Worm (Caenorhabditis elegans): ENCODE measurements around the gene vars-1.

vars-1 gene

ce11 chrV:8031121-8031520 lies at the start of gene vars-1:
Gene vars-1, plus strand, starts transcription at chrV:8031411.
- TF ChIP-seq him-1 (tag; optimal IDR thresholded peaks at IDR 0.05) (no peak), W03F9.2 (tag; optimal IDR thresholded peaks at IDR 0.05) (no peak), dao-5 (tag; optimal IDR thresholded peaks at IDR 0.05) (no peak)

- TF ChIP-seq dao-5 (tag; optimal IDR thresholded peaks at IDR 0.05) (no peak), W03F9.2 (tag; optimal IDR thresholded peaks at IDR 0.05) (peak; percentile 75)
Measured at ce11 chrV:7983381-7984052, 47.7 kb upstream of the vars-1 start, which contains the start of the genes natb-1 and abhd-12. Gene natb-1, minus strand, starts transcription at chrV:7983431. Gene abhd-12, plus strand, starts transcription at chrV:7983879.

- TF ChIP-seq W03F9.2 (tag; optimal IDR thresholded peaks at IDR 0.05) (no peak), dao-5 (tag; optimal IDR thresholded peaks at IDR 0.05) (no peak), him-1 (tag; optimal IDR thresholded peaks at IDR 0.05) (no peak)
Measured at ce11 chrV:7985860-7986259, 45.4 kb upstream of the vars-1 start, which contains the start of gene Y97E10AL.1. Gene Y97E10AL.1, plus strand, starts transcription at chrV:7986160.

DNA sequence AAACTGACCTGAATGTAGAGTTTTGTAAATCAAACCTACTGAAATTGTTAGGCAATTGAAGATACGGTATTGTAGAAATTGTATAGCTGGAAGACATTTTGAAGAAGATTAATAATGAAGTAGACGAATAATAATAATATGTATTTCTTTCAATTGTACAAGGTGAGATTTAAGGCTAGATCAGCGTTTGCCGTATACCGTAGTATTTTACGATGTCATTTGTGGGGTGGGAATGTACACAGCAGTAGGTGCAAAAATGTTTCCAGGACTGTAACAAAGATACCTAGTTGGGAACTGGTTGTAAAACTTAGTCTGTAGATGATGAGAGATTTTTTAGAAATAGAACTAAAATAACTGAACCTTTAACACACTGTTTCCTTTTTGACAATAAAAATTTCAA lies 36.6 kb upstream of the vars-1 start, which contains the start of gene ceh-76:
Gene ceh-76 (minus strand): TSS at position 101 of the 400 bp plus-strand sequence.
- TF ChIP-seq dao-5 (tag; optimal IDR thresholded peaks at IDR 0.05) (no peak), him-1 (tag; optimal IDR thresholded peaks at IDR 0.05) (no peak), W03F9.2 (tag; optimal IDR thresholded peaks at IDR 0.05) (no peak)

- TF ChIP-seq him-1 (tag; optimal IDR thresholded peaks at IDR 0.05) (no peak), W03F9.2 (tag; optimal IDR thresholded peaks at IDR 0.05) (no peak), dao-5 (tag; optimal IDR thresholded peaks at IDR 0.05) (no peak)
Measured at ce11 chrV:7995165-7995564, 36.0 kb upstream of the vars-1 start.

DNA sequence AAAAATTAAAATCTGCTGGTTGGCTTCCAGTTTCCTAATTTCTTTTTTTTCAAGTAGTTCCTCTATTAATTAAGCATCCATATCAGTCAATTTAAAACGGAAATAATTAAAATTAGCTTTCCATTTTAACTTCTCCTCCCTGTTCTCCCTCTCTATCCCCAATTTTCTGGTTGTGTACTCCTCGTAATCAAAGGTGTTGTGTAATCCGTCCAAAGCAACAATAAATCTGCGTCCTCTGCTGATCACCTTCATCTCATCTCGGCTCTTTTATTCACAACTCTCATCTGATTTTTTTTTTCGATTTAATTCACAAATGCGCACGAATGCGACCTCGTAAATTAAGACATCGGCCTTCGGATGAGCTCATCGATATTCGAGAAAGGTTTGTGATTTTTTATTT lies 35.3 kb upstream of the vars-1 start, which contains the start of gene Y97E10AR.2:
Gene Y97E10AR.2 (plus strand): TSS at position 301 of the 400 bp plus-strand sequence.
- no peak for TF ChIP-seq dao-5 (tag; optimal IDR thresholded peaks at IDR 0.05)
- TF ChIP-seq W03F9.2 (tag; optimal IDR thresholded peaks at IDR 0.05): no peak
- TF ChIP-seq him-1 (tag; optimal IDR thresholded peaks at IDR 0.05): no peak

DNA sequence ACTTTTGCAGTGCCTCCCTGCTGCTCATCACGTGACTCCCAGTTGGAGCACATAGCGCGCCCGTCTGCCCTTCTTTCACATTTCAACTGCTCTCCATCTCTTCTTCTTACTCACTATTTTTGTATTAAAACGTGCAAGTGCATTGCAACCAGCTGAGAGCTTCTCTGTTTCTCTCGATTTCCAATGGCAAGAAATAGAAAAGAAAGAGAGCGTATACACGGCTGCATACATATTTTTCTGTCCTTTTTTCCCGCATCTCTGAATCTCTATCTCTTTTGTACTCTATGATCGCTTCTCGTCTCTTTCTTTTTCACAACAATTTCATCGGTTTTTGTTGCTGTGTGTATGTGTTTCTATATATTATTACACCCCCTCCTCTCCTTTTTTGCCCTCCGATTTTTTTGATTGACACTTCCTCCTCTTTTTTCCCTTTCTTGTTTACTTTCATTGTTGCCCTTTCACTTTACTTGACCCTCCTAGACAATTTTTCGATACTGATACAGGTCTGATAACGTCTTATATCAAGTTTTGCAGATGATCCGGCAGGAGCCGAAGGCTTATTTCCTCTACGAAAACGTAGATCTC lies 30.2 kb upstream of the vars-1 start, which contains the start of gene Y97E10AR.1:
Gene Y97E10AR.1 (plus strand): TSS at position 535 of the 585 bp plus-strand sequence.
- TF ChIP-seq W03F9.2 (tag; optimal IDR thresholded peaks at IDR 0.05): peak; percentile 74
- no peak for TF ChIP-seq dao-5 (tag; optimal IDR thresholded peaks at IDR 0.05)
- TF ChIP-seq him-1 (tag; optimal IDR thresholded peaks at IDR 0.05): peak; percentile 90

- no peak for TF ChIP-seq dao-5 (tag; optimal IDR thresholded peaks at IDR 0.05)
- no peak for TF ChIP-seq him-1 (tag; optimal IDR thresholded peaks at IDR 0.05)
- TF ChIP-seq W03F9.2 (tag; optimal IDR thresholded peaks at IDR 0.05): no peak
Measured at ce11 chrV:8005000-8005399, 26.2 kb upstream of the vars-1 start, which contains the start of gene Y97E10AR.8. Gene Y97E10AR.8, plus strand, starts transcription at chrV:8005300.

- TF ChIP-seq him-1 (tag; optimal IDR thresholded peaks at IDR 0.05) (no peak), dao-5 (tag; optimal IDR thresholded peaks at IDR 0.05) (no peak), W03F9.2 (tag; optimal IDR thresholded peaks at IDR 0.05) (no peak)
Measured at ce11 chrV:8007460-8008292, 23.5 kb upstream of the vars-1 start, which contains the start of gene Y97E10AR.3. Gene Y97E10AR.3, minus strand, starts transcription at chrV:8007510.

DNA sequence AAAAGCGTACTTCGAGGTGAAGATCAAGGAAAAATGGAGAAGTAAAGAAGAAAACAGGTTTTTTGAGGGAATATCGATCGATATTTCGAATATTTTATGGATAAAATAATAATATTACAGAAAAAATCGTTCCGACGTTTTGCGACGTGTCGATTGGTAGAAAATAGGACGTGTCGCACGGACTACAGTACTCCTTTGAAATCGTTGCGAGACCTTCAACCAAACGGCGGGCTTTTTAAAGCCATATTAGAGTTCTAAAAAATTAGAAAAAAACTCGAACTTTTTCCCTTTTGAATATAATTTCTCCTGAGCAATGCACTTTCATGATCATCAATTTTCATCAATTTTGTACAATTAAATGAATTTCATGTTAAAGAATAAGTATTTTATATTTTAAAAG lies 21.1 kb upstream of the vars-1 start, which contains the start of gene Y97E10AR.4:
Gene Y97E10AR.4 (minus strand): TSS at position 131 of the 400 bp plus-strand sequence.
- TF ChIP-seq W03F9.2 (tag; optimal IDR thresholded peaks at IDR 0.05) (no peak), dao-5 (tag; optimal IDR thresholded peaks at IDR 0.05) (no peak), him-1 (tag; optimal IDR thresholded peaks at IDR 0.05) (no peak)

DNA sequence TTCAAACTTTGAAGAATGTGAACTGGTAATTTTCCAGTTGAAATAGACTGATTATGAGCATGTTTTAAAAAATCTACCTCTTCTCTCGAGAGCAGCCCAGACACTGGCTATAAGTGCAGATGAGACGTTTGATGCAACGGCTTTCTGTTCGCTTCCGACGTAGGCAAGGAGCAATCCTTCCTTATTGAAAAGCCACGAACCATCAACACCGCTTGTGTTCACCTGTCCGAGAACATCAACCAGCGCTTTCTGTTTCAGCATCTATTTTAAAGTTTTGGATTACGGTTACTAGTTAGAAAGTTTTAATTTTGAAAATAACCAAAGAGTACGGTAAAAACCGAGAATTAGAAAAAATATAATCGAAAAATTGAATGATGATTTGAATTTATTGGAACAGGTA lies 20.4 kb upstream of the vars-1 start, which contains the start of gene lmtr-2:
Gene lmtr-2 (minus strand): TSS at position 261 of the 400 bp plus-strand sequence.
- TF ChIP-seq W03F9.2 (tag; optimal IDR thresholded peaks at IDR 0.05): no peak

DNA sequence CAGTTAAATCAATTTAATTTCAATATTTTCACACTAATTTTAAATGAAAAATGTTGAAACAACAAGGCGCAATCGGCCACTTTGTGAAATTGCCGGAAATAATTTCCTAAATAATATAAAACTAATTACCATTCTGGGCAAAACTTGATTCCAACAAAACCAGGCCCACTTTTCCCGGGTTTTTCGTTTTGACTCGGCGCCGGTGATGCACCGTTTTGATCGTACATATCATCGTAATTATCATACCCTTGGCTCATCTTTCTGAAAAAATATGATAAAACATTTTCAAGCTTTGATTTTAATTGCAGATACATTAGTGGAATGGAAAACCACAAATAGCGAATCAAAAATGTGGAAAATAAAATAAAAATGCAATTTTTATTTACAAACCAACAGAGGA lies 19.2 kb upstream of the vars-1 start, which contains the start of gene rpb-9:
Gene rpb-9 (minus strand): TSS at position 314 of the 400 bp plus-strand sequence.
- no peak for TF ChIP-seq W03F9.2 (tag; optimal IDR thresholded peaks at IDR 0.05)
- no peak for TF ChIP-seq him-1 (tag; optimal IDR thresholded peaks at IDR 0.05)
- no peak for TF ChIP-seq dao-5 (tag; optimal IDR thresholded peaks at IDR 0.05)

DNA sequence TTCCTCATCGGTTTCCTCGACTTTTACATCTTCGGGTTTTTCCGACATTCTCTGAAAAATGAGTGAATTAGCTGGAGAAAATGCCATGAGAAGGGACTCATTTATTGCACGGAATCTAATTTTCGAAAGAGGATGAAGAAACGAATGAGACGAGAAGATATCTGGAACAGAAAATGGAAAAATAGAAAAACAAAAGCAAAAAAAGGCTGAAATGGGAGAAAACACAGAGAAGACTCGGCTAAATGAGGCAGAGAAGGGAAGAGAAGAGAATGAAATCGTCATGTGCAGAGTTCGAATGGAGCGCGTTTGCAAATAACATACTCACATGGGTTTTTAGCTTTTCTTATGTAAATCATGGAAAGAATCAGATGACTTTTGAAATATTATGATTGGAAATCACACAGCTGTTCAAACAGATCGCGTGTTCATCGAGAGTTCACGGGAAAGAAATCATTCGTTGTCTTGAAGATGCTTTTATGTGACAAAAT lies 17.3 kb upstream of the vars-1 start, which contains the start of gene Y97E10AR.6:
Gene Y97E10AR.6 (minus strand): TSS at position 51 of the 488 bp plus-strand sequence.
- TF ChIP-seq W03F9.2 (tag; optimal IDR thresholded peaks at IDR 0.05): peak; percentile 25
- TF ChIP-seq dao-5 (tag; optimal IDR thresholded peaks at IDR 0.05): no peak
- no peak for TF ChIP-seq him-1 (tag; optimal IDR thresholded peaks at IDR 0.05)
